Fruit fly (Drosophila melanogaster): ENCODE results near the gene RpL26.

DNA sequence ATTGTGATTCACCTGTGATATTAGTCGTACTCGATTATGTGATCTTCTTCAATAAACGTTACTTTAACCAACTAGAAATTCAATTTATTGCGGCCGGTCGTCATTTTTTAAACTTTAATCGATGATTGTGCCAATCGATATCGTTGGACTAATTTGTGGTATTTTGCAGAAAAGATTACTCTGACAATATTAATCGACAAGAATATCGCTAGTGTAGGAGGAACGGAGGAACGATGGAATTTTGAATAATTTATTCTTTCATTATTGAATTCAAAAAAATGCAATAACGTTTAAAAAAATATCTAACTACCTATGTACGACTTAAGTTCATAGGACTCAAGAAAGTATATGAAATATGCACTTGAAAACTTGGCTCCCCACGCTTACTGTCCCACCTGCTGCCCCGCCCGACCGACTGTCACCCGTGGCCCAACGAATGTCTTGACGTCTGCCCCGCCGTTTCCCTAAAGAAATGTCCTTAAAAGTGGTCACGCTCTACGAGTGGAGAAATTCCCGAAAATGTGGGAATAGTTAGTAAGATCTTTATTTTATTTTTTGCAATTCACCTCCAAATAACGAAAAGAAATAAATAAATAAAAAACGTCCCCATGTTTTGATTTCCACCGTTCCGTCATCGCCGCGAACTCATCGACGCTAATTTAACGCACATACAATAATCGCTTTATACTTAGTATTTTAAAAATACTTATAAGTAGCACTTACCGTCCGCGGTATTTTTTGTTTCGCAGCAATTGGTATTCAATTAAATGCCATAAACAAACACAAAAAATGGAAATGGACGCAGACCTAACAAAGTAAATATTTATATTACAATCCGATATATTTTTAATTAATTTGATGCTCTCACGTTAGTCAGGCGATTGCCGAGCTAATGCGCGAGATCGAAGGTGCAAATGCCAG is 33.0 kb upstream of the RpL26 start, which contains the start of gene CG14074:
- TF ChIP-seq CG7101 (tag; optimal IDR thresholded peaks at IDR 0.05) (no peak), pad (GFP tag; optimal IDR thresholded peaks at IDR 0.05) (no peak), Hr96 (GFP tag; optimal IDR thresholded peaks at IDR 0.05) (no peak), CG5204 (GFP tag; optimal IDR thresholded peaks at IDR 0.05) (no peak), CG11617 (GFP tag; optimal IDR thresholded peaks at IDR 0.05) (no peak), toe (GFP tag; optimal IDR thresholded peaks at IDR 0.05) (no peak), CG7045 (GFP tag; optimal IDR thresholded peaks at IDR 0.05) (no peak), CG1620 (GFP tag; optimal IDR thresholded peaks at IDR 0.05) (no peak), CG12768 (GFP tag; optimal IDR thresholded peaks at IDR 0.05) (no peak)

Data from whole organism, adult.